Fruit fly (Drosophila melanogaster) whole organism, embryonic: Measurements from ENCODE around the gene EMC5.

Experiments used
- ATbp ChIP-seq: fragments of 200-800 bp; sonication (Bioruptor generic); optimal IDR thresholded peaks from 2 replicates; lab custom pipeline; 2017; ENCODE audit warnings: missing biosample characterization, mild to moderate bottlenecking, missing genetic modification characterization, missing genetic modification reagents
- Ada2b ChIP-seq: fragments of 200-800 bp; sonication (Bioruptor generic); IDR thresholded peaks from 2 replicates; pipeline ENCODE4 v1.3.6; 2022; ENCODE audit warnings: missing biosample characterization, missing genetic modification characterization
- Asciz ChIP-seq: fragments of 200-800 bp; sonication (Bioruptor generic); optimal IDR thresholded peaks from 2 replicates; lab custom pipeline; 2017; ENCODE audit warnings: missing biosample characterization, mild to moderate bottlenecking, missing genetic modification characterization, missing genetic modification reagents
- CG10147 ChIP-seq: fragments of 200-800 bp; sonication (Bioruptor generic); optimal IDR thresholded peaks from 2 replicates; lab custom pipeline; 2019; ENCODE audit warnings: missing biosample characterization, mild to moderate bottlenecking, missing genetic modification characterization, moderate library complexity
- CG10267 ChIP-seq: fragments of 200-800 bp; sonication (Bioruptor generic); optimal IDR thresholded peaks from 2 replicates; lab custom pipeline; 2018; ENCODE audit warnings: missing biosample characterization, mild to moderate bottlenecking, missing genetic modification characterization, moderate library complexity
- CG10274 ChIP-seq: fragments of 200-800 bp; sonication (Bioruptor generic); optimal IDR thresholded peaks from 3 replicates; lab custom pipeline; 2017; ENCODE audit warnings: missing biosample characterization, mild to moderate bottlenecking, missing genetic modification characterization
- CG12104 ChIP-seq: fragments of 200-800 bp; sonication (Bioruptor generic); optimal IDR thresholded peaks from 3 replicates; lab custom pipeline; 2016; ENCODE audit warnings: missing biosample characterization, missing genetic modification characterization
- CG13624 ChIP-seq: fragments of 200-800 bp; sonication (Bioruptor generic); optimal IDR thresholded peaks from 2 replicates; lab custom pipeline; 2016; ENCODE audit warnings: missing biosample characterization, missing genetic modification characterization
- CG15696 ChIP-seq: fragments of 200-800 bp; sonication (Bioruptor generic); optimal IDR thresholded peaks from 2 replicates; lab custom pipeline; 2019; ENCODE audit warnings: missing biosample characterization, mild to moderate bottlenecking, missing genetic modification characterization, moderate library complexity
- CG16815 ChIP-seq: fragments of 200-800 bp; sonication (Bioruptor generic); optimal IDR thresholded peaks from 3 replicates; lab custom pipeline; 2017; ENCODE audit warnings: missing biosample characterization, mild to moderate bottlenecking, missing genetic modification characterization
- CG17361 ChIP-seq: fragments of 200-800 bp; sonication (Bioruptor generic); IDR thresholded peaks from 3 replicates; pipeline ENCODE4 v1.3.6; 2022; ENCODE audit warnings: missing biosample characterization, missing genetic modification characterization
- CG17385 ChIP-seq: fragments of 200-800 bp; sonication (Bioruptor generic); optimal IDR thresholded peaks from 3 replicates; lab custom pipeline; 2018; ENCODE audit warnings: missing biosample characterization, mild to moderate bottlenecking, missing genetic modification characterization
- CG1832 ChIP-seq: fragments of 200-800 bp; sonication (Bioruptor generic); optimal IDR thresholded peaks from 2 replicates; lab custom pipeline; 2017; ENCODE audit warnings: missing biosample characterization, mild to moderate bottlenecking, missing genetic modification characterization, inconsistent platforms
- CG18599 ChIP-seq: fragments of 200-800 bp; sonication (Bioruptor generic); optimal IDR thresholded peaks from 3 replicates; lab custom pipeline; 2017; ENCODE audit warnings: missing biosample characterization, missing genetic modification characterization, mild to moderate bottlenecking, moderate library complexity, missing genetic modification reagents
- CG2120 ChIP-seq: fragments of 200-800 bp; sonication (Bioruptor generic); optimal IDR thresholded peaks from 3 replicates; lab custom pipeline; 2016; ENCODE audit warnings: missing biosample characterization, missing genetic modification characterization
- CG30403 ChIP-seq: fragments of 200-800 bp; sonication (Bioruptor generic); optimal IDR thresholded peaks from 3 replicates; lab custom pipeline; 2016; ENCODE audit warnings: missing biosample characterization, missing genetic modification characterization
- CG3847 ChIP-seq: fragments of 200-800 bp; sonication (Bioruptor generic); IDR thresholded peaks from 2 replicates; pipeline ENCODE4 v1.3.6; 2022; ENCODE audit warnings: missing biosample characterization, missing genetic modification characterization
- CG42726 ChIP-seq: fragments of 200-800 bp; sonication (Bioruptor generic); IDR thresholded peaks from 2 replicates; pipeline ENCODE4 v1.3.6; 2022; ENCODE audit warnings: missing biosample characterization, missing genetic modification characterization; ENCODE audit not compliant: partially characterized antibody
- CG5180 ChIP-seq: fragments of 200-800 bp; sonication (Bioruptor generic); optimal IDR thresholded peaks from 3 replicates; lab custom pipeline; 2017; ENCODE audit warnings: missing biosample characterization, missing genetic modification characterization, mild to moderate bottlenecking, moderate library complexity, missing genetic modification reagents
- CG6654 ChIP-seq: fragments of 200-800 bp; sonication (Bioruptor generic); optimal IDR thresholded peaks from 2 replicates; lab custom pipeline; 2017; ENCODE audit warnings: missing biosample characterization, mild to moderate bottlenecking, missing genetic modification characterization
- Deaf1 ChIP-seq: fragments of 200-800 bp; optimal IDR thresholded peaks from 3 replicates; lab custom pipeline; 2019; ENCODE audit warnings: missing biosample characterization, mild to moderate bottlenecking, missing genetic modification characterization, moderate library complexity
- Dll ChIP-seq: fragments of 200-800 bp; sonication (Bioruptor generic); IDR thresholded peaks from 4 replicates; pipeline ENCODE4 v1.3.6; 2022; ENCODE audit warnings: missing biosample characterization, missing genetic modification characterization; ENCODE audit not compliant: partially characterized antibody
- E2f2 ChIP-seq: fragments of 200-800 bp; sonication (Bioruptor generic); IDR thresholded peaks from 2 replicates; pipeline ENCODE4 v1.3.6; 2022; ENCODE audit warnings: missing biosample characterization, missing genetic modification characterization
- Ets97D ChIP-seq: fragments of 200-800 bp; sonication (Bioruptor generic); optimal IDR thresholded peaks from 3 replicates; lab custom pipeline; 2016; ENCODE audit warnings: missing biosample characterization, missing genetic modification characterization
- H2.0 ChIP-seq: fragments of 200-800 bp; sonication (Bioruptor generic); IDR thresholded peaks from 2 replicates; pipeline ENCODE4 v1.3.6; 2022; ENCODE audit warnings: missing biosample characterization, missing genetic modification characterization
- Ptx1 ChIP-seq: fragments of 200-800 bp; sonication (Bioruptor generic); IDR thresholded peaks from 2 replicates; pipeline ENCODE4 v1.3.6; 2022; ENCODE audit warnings: missing biosample characterization, missing genetic modification characterization
- Sox102F ChIP-seq: fragments of 200-800 bp; sonication (Bioruptor generic); optimal IDR thresholded peaks from 2 replicates; lab custom pipeline; 2018; ENCODE audit warnings: missing biosample characterization, mild to moderate bottlenecking, missing genetic modification characterization, moderate library complexity
- ab ChIP-seq: fragments of 200-800 bp; sonication (Bioruptor generic); optimal IDR thresholded peaks from 2 replicates; lab custom pipeline; 2016; ENCODE audit warnings: missing biosample characterization, missing genetic modification characterization
- abd-A ChIP-seq: fragments of 200-800 bp; sonication (Bioruptor generic); optimal IDR thresholded peaks from 3 replicates; lab custom pipeline; 2019; ENCODE audit warnings: missing biosample characterization, mild to moderate bottlenecking, missing genetic modification characterization, moderate library complexity
- br ChIP-seq: fragments of >200 bp; optimal IDR thresholded peaks from 2 replicates; lab custom pipeline; 2017
- cwo ChIP-seq: fragments of 200-800 bp; sonication (Bioruptor generic); optimal IDR thresholded peaks from 3 replicates; lab custom pipeline; 2017; ENCODE audit warnings: missing biosample characterization, missing genetic modification characterization, mild to moderate bottlenecking, moderate library complexity, missing genetic modification reagents
- da ChIP-seq: fragments of 200-800 bp; sonication (Bioruptor generic); optimal IDR thresholded peaks from 2 replicates; lab custom pipeline; 2016; ENCODE audit warnings: missing biosample characterization, missing genetic modification characterization
- dmrt99B ChIP-seq: fragments of 200-800 bp; sonication (Bioruptor generic); optimal IDR thresholded peaks from 2 replicates; lab custom pipeline; 2018; ENCODE audit warnings: missing biosample characterization, mild to moderate bottlenecking, missing genetic modification characterization, moderate library complexity
- fd64A ChIP-seq: fragments of 200-800 bp; sonication (Bioruptor generic); optimal IDR thresholded peaks from 3 replicates; lab custom pipeline; 2018; ENCODE audit warnings: missing biosample characterization, mild to moderate bottlenecking, missing genetic modification characterization
- gcm ChIP-seq: fragments of 200-800 bp; sonication (Bioruptor generic); optimal IDR thresholded peaks from 2 replicates; lab custom pipeline; 2019; ENCODE audit warnings: missing biosample characterization, mild to moderate bottlenecking, missing genetic modification characterization, moderate library complexity
- kah ChIP-seq: fragments of 200-800 bp; sonication (Bioruptor generic); optimal IDR thresholded peaks from 2 replicates; lab custom pipeline; 2018; ENCODE audit warnings: missing biosample characterization, mild to moderate bottlenecking, missing genetic modification characterization
- nerfin-1 ChIP-seq: fragments of 200-800 bp; sonication (Bioruptor generic); optimal IDR thresholded peaks from 3 replicates; lab custom pipeline; 2019; ENCODE audit warnings: missing biosample characterization, mild to moderate bottlenecking, missing genetic modification characterization, moderate library complexity
- onecut ChIP-seq: fragments of 200-800 bp; sonication (Bioruptor generic); IDR thresholded peaks from 2 replicates; pipeline ENCODE4 v1.3.6; 2022; ENCODE audit warnings: missing biosample characterization, missing genetic modification characterization
- phol ChIP-seq: fragments of 200-800 bp; sonication (Bioruptor generic); optimal IDR thresholded peaks from 3 replicates; lab custom pipeline; 2018; ENCODE audit warnings: missing biosample characterization, mild to moderate bottlenecking, missing genetic modification characterization, moderate library complexity
- prd ChIP-seq, 3 experiments: fragments of >200 bp in 2 of 3; fragments of 200-800 bp in 1 of 3; sonication (Bioruptor generic) in 1 of 3; optimal IDR thresholded peaks in 2 of 3; IDR thresholded peaks in 1 of 3; 2 replicates in 2 of 3; 3 replicates in 1 of 3; pipeline versions ENCODE4 v1.3.6 to Lab custom; 2017 to 2022; ENCODE audit warnings: missing biosample characterization in 1 of 3, missing genetic modification characterization in 1 of 3
- salm ChIP-seq: fragments of 200-800 bp; sonication (Bioruptor generic); optimal IDR thresholded peaks from 2 replicates; lab custom pipeline; 2018; ENCODE audit warnings: missing biosample characterization, mild to moderate bottlenecking, missing genetic modification characterization
- schlank ChIP-seq: fragments of 200-800 bp; sonication (Bioruptor generic); optimal IDR thresholded peaks from 2 replicates; lab custom pipeline; 2018; ENCODE audit warnings: missing biosample characterization, mild to moderate bottlenecking, missing genetic modification characterization
- seq ChIP-seq: fragments of 200-800 bp; sonication (Bioruptor generic); IDR thresholded peaks from 2 replicates; pipeline ENCODE4 v1.3.6; 2022; ENCODE audit warnings: missing biosample characterization, missing genetic modification characterization
- sisA ChIP-seq: fragments of 200-800 bp; sonication (Bioruptor generic); IDR thresholded peaks from 2 replicates; pipeline ENCODE4 v1.3.6; 2022; ENCODE audit warnings: missing biosample characterization, missing genetic modification characterization
- slp2 ChIP-seq: fragments of 200-800 bp; sonication (Bioruptor generic); optimal IDR thresholded peaks from 2 replicates; lab custom pipeline; 2016; ENCODE audit warnings: missing biosample characterization, missing genetic modification characterization
- tna ChIP-seq: fragments of 200-800 bp; sonication (Bioruptor generic); IDR thresholded peaks from 2 replicates; pipeline ENCODE4 v1.3.6; 2022; ENCODE audit warnings: missing biosample characterization, missing genetic modification characterization; ENCODE audit not compliant: partially characterized antibody
- vvl ChIP-seq: fragments of 200-800 bp; sonication (Bioruptor generic); IDR thresholded peaks from 2 replicates; pipeline ENCODE4 v1.3.6; 2022; ENCODE audit warnings: missing biosample characterization, missing genetic modification characterization

The EMC5 gene

dm6 chr2L:19023972-19024743 lies 36.7 kb downstream of the EMC5 start (continued):
- TF ChIP-seq cwo (GFP tag; lab: Kevin White, UChicago) (peak; percentile 73), CG17361 (GFP tag; lab: Robert Waterston, UW) (peak; percentile 89), E2f2 (GFP tag; lab: Robert Waterston, UW) (peak; percentile 25; the same call in 1 of the 2 replicates), salm (tag; lab: Kevin White, UChicago) (no peak), CG6654 (GFP tag; lab: Kevin White, UChicago) (peak; percentile 23), CG1832 (GFP tag; lab: Kevin White, UChicago) (no peak), prd (optimal IDR thresholded peaks at IDR 0.05; lab: Kevin White, UChicago) (no peak), prd (GFP tag; IDR thresholded peaks at IDR 0.05; lab: Robert Waterston, UW) (peak; percentile 46; the same call in 2 of the 3 replicates), Ptx1 (GFP tag; lab: Robert Waterston, UW) (peak; percentile 68), seq (GFP tag; lab: Robert Waterston, UW) (peak; percentile 55; the same call in 1 of the 2 replicates), Ada2b (peak; percentile 39; the same call in 1 of the 2 replicates), schlank (tag; lab: Kevin White, UChicago) (peak; percentile 21), nerfin-1 (tag; lab: Kevin White, UChicago) (peak; percentile 63), H2.0 (peak; percentile 29; the same call in 1 of the 2 replicates), CG16815 (GFP tag; lab: Kevin White, UChicago) (peak; percentile 25), Deaf1 (tag; lab: Kevin White, UChicago) (peak; percentile 54), sisA (peak; percentile 62), ab (GFP tag; lab: Kevin White, UChicago) (no peak), CG15696 (tag; lab: Kevin White, UChicago) (peak; percentile 9), kah (GFP tag; lab: Kevin White, UChicago) (peak; percentile 47), abd-A (tag; lab: Kevin White, UChicago) (peak; percentile 90), vvl (GFP tag; lab: Robert Waterston, UW) (no peak), CG18599 (GFP tag; lab: Kevin White, UChicago) (peak; percentile 92), gcm (peak; percentile 57), CG12104 (peak; percentile 33), phol (tag; lab: Kevin White, UChicago) (peak; percentile 75), CG2120 (GFP tag; lab: Kevin White, UChicago) (peak; percentile 75), Dll (GFP tag; lab: Robert Waterston, UW) (no peak), Sox102F (GFP tag; lab: Kevin White, UChicago) (peak; percentile 75), CG10267 (tag; lab: Kevin White, UChicago) (peak; percentile 63), fd64A (GFP tag; lab: Kevin White, UChicago) (no peak), CG30403 (GFP tag; lab: Kevin White, UChicago) (peak; percentile 80), Asciz (peak; percentile 47), CG3847 (0 out of 2 replicates have a peak, but pooled peaks have one; percentile 9), ATbp (GFP tag; lab: Kevin White, UChicago) (peak; percentile 53), Ets97D (no peak), CG13624 (GFP tag; lab: Kevin White, UChicago) (peak; percentile 5), CG10274 (GFP tag; lab: Kevin White, UChicago) (peak; percentile 9), onecut (GFP tag; lab: Robert Waterston, UW) (peak; percentile 55), CG17385 (GFP tag; lab: Kevin White, UChicago) (peak; percentile 76), slp2 (GFP tag; lab: Kevin White, UChicago) (no peak), CG42726 (GFP tag; lab: Robert Waterston, UW) (no peak), CG5180 (GFP tag; lab: Kevin White, UChicago) (peak; percentile 58), dmrt99B (tag; lab: Kevin White, UChicago) (peak; percentile 87), CG10147 (GFP tag; lab: Kevin White, UChicago) (peak; percentile 76), tna (GFP tag; lab: Robert Waterston, UW) (no peak), da (GFP tag; lab: Kevin White, UChicago) (no peak), br (lab: Kevin White, UChicago) (no peak)
